Fruit fly (Drosophila melanogaster) whole organism, embryonic: ENCODE measurements around the gene CG1943.

Source experiments
- ATbp ChIP-seq: fragments of 200-800 bp; sonication (Bioruptor generic); optimal IDR thresholded peaks from 2 replicates; lab custom pipeline; 2017; ENCODE audit warnings: missing biosample characterization, mild to moderate bottlenecking, missing genetic modification characterization, missing genetic modification reagents
- Atf6 ChIP-seq: fragments of 200-800 bp; sonication (Bioruptor generic); IDR thresholded peaks from 2 replicates; pipeline ENCODE4 v1.3.6; 2022; ENCODE audit warnings: missing biosample characterization, missing genetic modification characterization
- CG10321 ChIP-seq: fragments of 200-800 bp; sonication (Bioruptor generic); IDR thresholded peaks from 2 replicates; pipeline ENCODE4 v1.3.6; 2022; ENCODE audit warnings: missing biosample characterization, missing genetic modification characterization
- CG10462 ChIP-seq: fragments of 200-800 bp; sonication (Bioruptor generic); optimal IDR thresholded peaks from 2 replicates; lab custom pipeline; 2016; ENCODE audit warnings: missing biosample characterization, missing genetic modification characterization
- CG12071 ChIP-seq: fragments of 200-800 bp; sonication (Bioruptor generic); optimal IDR thresholded peaks from 3 replicates; lab custom pipeline; 2018; ENCODE audit warnings: missing biosample characterization, mild to moderate bottlenecking, missing genetic modification characterization
- CG14050 ChIP-seq: fragments of 200-800 bp; sonication (Bioruptor generic); IDR thresholded peaks from 3 replicates; pipeline ENCODE4 v1.3.6; 2022; ENCODE audit warnings: missing biosample characterization, missing genetic modification characterization
- CG15514 ChIP-seq: fragments of 200-800 bp; sonication (Bioruptor generic); optimal IDR thresholded peaks from 3 replicates; lab custom pipeline; 2017; ENCODE audit warnings: missing biosample characterization, missing genetic modification characterization, mild to moderate bottlenecking, moderate library complexity, missing genetic modification reagents
- CG30431 ChIP-seq: fragments of 200-800 bp; sonication (Bioruptor generic); optimal IDR thresholded peaks from 2 replicates; lab custom pipeline; 2017; ENCODE audit warnings: missing biosample characterization, missing genetic modification characterization
- CG3726 ChIP-seq: fragments of 200-800 bp; sonication (Bioruptor generic); IDR thresholded peaks from 3 replicates; pipeline ENCODE4, ENCODE4 v1.3.6; 2022; ENCODE audit warnings: missing biosample characterization, missing genetic modification characterization
- CG3995 ChIP-seq: fragments of 200-800 bp; sonication (Bioruptor generic); optimal IDR thresholded peaks from 3 replicates; lab custom pipeline; 2016; ENCODE audit warnings: missing biosample characterization, missing genetic modification characterization
- CG4707 ChIP-seq: fragments of 200-800 bp; sonication (Bioruptor generic); optimal IDR thresholded peaks from 2 replicates; lab custom pipeline; 2018; ENCODE audit warnings: missing biosample characterization, mild to moderate bottlenecking, missing genetic modification characterization, moderate library complexity
- CG4730 ChIP-seq: fragments of 200-800 bp; sonication (Bioruptor generic); IDR thresholded peaks from 2 replicates; pipeline ENCODE4 v1.3.6; 2022; ENCODE audit warnings: missing biosample characterization, missing genetic modification characterization
- CG6765 ChIP-seq: fragments of 200-800 bp; sonication (Bioruptor generic); optimal IDR thresholded peaks from 3 replicates; lab custom pipeline; 2017; ENCODE audit warnings: missing biosample characterization, mild to moderate bottlenecking, missing genetic modification characterization
- CG6854 ChIP-seq: fragments of 200-800 bp; sonication (Bioruptor generic); optimal IDR thresholded peaks from 3 replicates; lab custom pipeline; 2017; ENCODE audit warnings: missing biosample characterization, mild to moderate bottlenecking, missing genetic modification characterization
- CG7271 ChIP-seq: fragments of 200-800 bp; sonication (Bioruptor generic); optimal IDR thresholded peaks from 2 replicates; lab custom pipeline; 2018; ENCODE audit warnings: missing biosample characterization, mild to moderate bottlenecking, missing genetic modification characterization, moderate library complexity
- CG8089 ChIP-seq: fragments of 200-800 bp; sonication (Bioruptor generic); optimal IDR thresholded peaks from 3 replicates; lab custom pipeline; 2016; ENCODE audit warnings: missing biosample characterization, missing genetic modification characterization
- CG8281 ChIP-seq: fragments of 200-800 bp; sonication (Bioruptor generic); optimal IDR thresholded peaks from 2 replicates; lab custom pipeline; 2018; ENCODE audit warnings: missing biosample characterization, mild to moderate bottlenecking, missing genetic modification characterization, moderate library complexity
- Dip3 ChIP-seq: fragments of 200-800 bp; sonication (Bioruptor generic); optimal IDR thresholded peaks from 3 replicates; lab custom pipeline; 2016; ENCODE audit warnings: missing biosample characterization, missing genetic modification characterization
- ERR ChIP-seq: fragments of 200-800 bp; sonication (Bioruptor generic); optimal IDR thresholded peaks from 2 replicates; lab custom pipeline; 2016; ENCODE audit warnings: missing biosample characterization, missing genetic modification characterization
- Hey ChIP-seq: fragments of 200-800 bp; sonication (Bioruptor generic); optimal IDR thresholded peaks from 3 replicates; lab custom pipeline; 2018; ENCODE audit warnings: missing biosample characterization, mild to moderate bottlenecking, missing genetic modification characterization
- Lpt ChIP-seq: fragments of >200 bp; optimal IDR thresholded peaks from 2 replicates; lab custom pipeline; 2018; ENCODE audit warnings: missing biosample characterization, missing genetic modification characterization
- NK7.1 ChIP-seq: fragments of 200-800 bp; sonication (Bioruptor generic); optimal IDR thresholded peaks from 3 replicates; lab custom pipeline; 2016; ENCODE audit warnings: missing biosample characterization, missing genetic modification characterization
- Oaz ChIP-seq: fragments of 200-800 bp; sonication (Bioruptor generic); IDR thresholded peaks from 2 replicates; pipeline ENCODE4 v1.3.6; 2022; ENCODE audit warnings: missing biosample characterization, missing genetic modification characterization
- Ptx1 ChIP-seq: fragments of 200-800 bp; sonication (Bioruptor generic); IDR thresholded peaks from 2 replicates; pipeline ENCODE4 v1.3.6; 2022; ENCODE audit warnings: missing biosample characterization, missing genetic modification characterization
- Sox100B ChIP-seq: fragments of 200-800 bp; sonication (Bioruptor generic); optimal IDR thresholded peaks from 3 replicates; lab custom pipeline; 2018; ENCODE audit warnings: missing biosample characterization, mild to moderate bottlenecking, missing genetic modification characterization
- Sry-δ ChIP-seq: fragments of 200-800 bp; sonication (Bioruptor generic); optimal IDR thresholded peaks from 2 replicates; lab custom pipeline; 2016; ENCODE audit warnings: missing biosample characterization, missing genetic modification characterization
- Ssrp ChIP-seq: fragments of 200-800 bp; sonication (Bioruptor generic); optimal IDR thresholded peaks from 2 replicates; lab custom pipeline; 2018; ENCODE audit warnings: missing biosample characterization, mild to moderate bottlenecking, missing genetic modification characterization, moderate library complexity
- Xrp1 ChIP-seq: fragments of 200-800 bp; sonication (Bioruptor generic); IDR thresholded peaks from 2 replicates; pipeline ENCODE4 v1.3.6; 2022; ENCODE audit warnings: missing biosample characterization, missing genetic modification characterization
- YL-1 ChIP-seq: fragments of 200-800 bp; sonication (Bioruptor generic); optimal IDR thresholded peaks from 3 replicates; lab custom pipeline; 2017; ENCODE audit warnings: missing biosample characterization, mild to moderate bottlenecking, missing genetic modification characterization
- cg ChIP-seq: fragments of 200-800 bp; sonication (Bioruptor generic); optimal IDR thresholded peaks from 3 replicates; lab custom pipeline; 2019; ENCODE audit warnings: missing biosample characterization, mild to moderate bottlenecking, missing genetic modification characterization, moderate library complexity
- danr ChIP-seq: fragments of 200-800 bp; sonication (Bioruptor generic); IDR thresholded peaks from 2 replicates; pipeline ENCODE4 v1.3.6; 2022; ENCODE audit warnings: missing biosample characterization, missing genetic modification characterization
- ems ChIP-seq: fragments of 200-800 bp; sonication (Bioruptor generic); optimal IDR thresholded peaks from 3 replicates; lab custom pipeline; 2016; ENCODE audit warnings: missing biosample characterization, missing genetic modification characterization
- fd96Cb ChIP-seq: fragments of 200-800 bp; sonication (Bioruptor generic); optimal IDR thresholded peaks from 2 replicates; lab custom pipeline; 2018; ENCODE audit warnings: missing biosample characterization, mild to moderate bottlenecking, missing genetic modification characterization, moderate library complexity
- gfzf ChIP-seq: fragments of 200-800 bp; sonication (Bioruptor generic); optimal IDR thresholded peaks from 2 replicates; lab custom pipeline; 2016; ENCODE audit warnings: missing biosample characterization, mild to moderate bottlenecking, missing genetic modification characterization, moderate library complexity
- grn ChIP-seq: fragments of 200-800 bp; sonication (Bioruptor generic); optimal IDR thresholded peaks from 3 replicates; lab custom pipeline; 2017; ENCODE audit warnings: missing biosample characterization, missing genetic modification characterization
- jigr1 ChIP-seq: fragments of 200-800 bp; sonication (Bioruptor generic); IDR thresholded peaks from 3 replicates; pipeline ENCODE4 v1.3.6; 2022; ENCODE audit warnings: missing biosample characterization, missing genetic modification characterization
- jumu ChIP-seq: fragments of 200-800 bp; sonication (Bioruptor generic); optimal IDR thresholded peaks from 3 replicates; lab custom pipeline; 2016; ENCODE audit warnings: missing biosample characterization, missing genetic modification characterization
- lab ChIP-seq: fragments of 200-800 bp; sonication (Bioruptor generic); optimal IDR thresholded peaks from 3 replicates; lab custom pipeline; 2017; ENCODE audit warnings: missing biosample characterization, missing genetic modification characterization, mild to moderate bottlenecking, moderate library complexity, missing genetic modification reagents
- lbe ChIP-seq: fragments of 200-800 bp; sonication (Bioruptor generic); optimal IDR thresholded peaks from 2 replicates; lab custom pipeline; 2016; ENCODE audit warnings: missing biosample characterization, mild to moderate bottlenecking, missing genetic modification characterization
- lilli ChIP-seq: fragments of 200-800 bp; sonication (Bioruptor generic); optimal IDR thresholded peaks from 3 replicates; lab custom pipeline; 2016; ENCODE audit warnings: missing biosample characterization, missing genetic modification characterization
- lmd ChIP-seq: fragments of 200-800 bp; sonication (Bioruptor generic); IDR thresholded peaks from 2 replicates; pipeline ENCODE4 v1.3.6; 2022; ENCODE audit warnings: missing biosample characterization, missing genetic modification characterization
- lola ChIP-seq, 3 experiments: fragments of >200 bp in 2 of 3; fragments of 200-800 bp in 1 of 3; sonication (Bioruptor generic) in 1 of 3; optimal IDR thresholded peaks; 2 replicates each; lab custom pipeline; 2017 to 2019; ENCODE audit warnings: missing biosample characterization in 3 of 3, missing genetic modification characterization in 3 of 3, mild to moderate bottlenecking in 1 of 3, moderate library complexity in 1 of 3
- pho ChIP-seq: fragments of 200-800 bp; sonication (Bioruptor generic); optimal IDR thresholded peaks from 2 replicates; lab custom pipeline; 2016; ENCODE audit warnings: missing biosample characterization, missing genetic modification characterization
- phol ChIP-seq: fragments of 200-800 bp; sonication (Bioruptor generic); optimal IDR thresholded peaks from 3 replicates; lab custom pipeline; 2018; ENCODE audit warnings: missing biosample characterization, mild to moderate bottlenecking, missing genetic modification characterization, moderate library complexity
- repo ChIP-seq: fragments of 200-800 bp; sonication (Bioruptor generic); optimal IDR thresholded peaks from 2 replicates; lab custom pipeline; 2016; ENCODE audit warnings: missing biosample characterization, missing genetic modification characterization
- run ChIP-seq: fragments of 200-800 bp; sonication (Bioruptor generic); optimal IDR thresholded peaks from 3 replicates; lab custom pipeline; 2018; ENCODE audit warnings: missing biosample characterization, mild to moderate bottlenecking, missing genetic modification characterization
- scrt ChIP-seq: fragments of 200-800 bp; sonication (Bioruptor generic); optimal IDR thresholded peaks from 2 replicates; lab custom pipeline; 2018; ENCODE audit warnings: missing biosample characterization, mild to moderate bottlenecking, missing genetic modification characterization, moderate library complexity
- sd ChIP-seq: fragments of 200-800 bp; sonication (Bioruptor generic); optimal IDR thresholded peaks from 3 replicates; lab custom pipeline; 2018; ENCODE audit warnings: missing biosample characterization, mild to moderate bottlenecking, missing genetic modification characterization, moderate library complexity
- seq ChIP-seq: fragments of 200-800 bp; sonication (Bioruptor generic); IDR thresholded peaks from 2 replicates; pipeline ENCODE4 v1.3.6; 2022; ENCODE audit warnings: missing biosample characterization, missing genetic modification characterization
- usp ChIP-seq: fragments of >200 bp; optimal IDR thresholded peaks from 2 replicates; lab custom pipeline; 2017; ENCODE audit warnings: missing biosample characterization, missing genetic modification characterization
- zfh2 ChIP-seq: fragments of 200-800 bp; sonication (Bioruptor generic); optimal IDR thresholded peaks from 2 replicates; lab custom pipeline; 2016; ENCODE audit warnings: missing biosample characterization, missing genetic modification characterization

Gene CG1943

dm6 chr3R:7124109-7124639 is 49.5 kb downstream of the CG1943 start, which contains the start of the genes Alh and CG10098 (continued):
- TF ChIP-seq ATbp (GFP tag; lab: Kevin White, UChicago): peak; percentile 34
- TF ChIP-seq CG7271 (tag; lab: Kevin White, UChicago): no peak
- TF ChIP-seq CG4730 (GFP tag; lab: Robert Waterston, UW): peak; percentile 74
- peak in 1 of 3 experiments; percentile 87 for TF ChIP-seq lola (GFP tag; optimal IDR thresholded peaks at IDR 0.05; lab: Kevin White, UChicago)
- peak; percentile 46 for TF ChIP-seq Oaz
- no peak for TF ChIP-seq CG6854 (GFP tag; lab: Kevin White, UChicago)
- peak; percentile 71 for TF ChIP-seq CG10462 (GFP tag; lab: Kevin White, UChicago)
- TF ChIP-seq phol (tag; lab: Kevin White, UChicago): peak; percentile 90
- TF ChIP-seq jigr1: no peak; the same call in 2 of the 3 replicates
- TF ChIP-seq Sry-δ (GFP tag; lab: Kevin White, UChicago): peak; percentile 99
- TF ChIP-seq sd: no peak
- TF ChIP-seq usp: no peak
- peak; percentile 95 for TF ChIP-seq zfh2
- peak; percentile 67 for TF ChIP-seq CG8089 (GFP tag; lab: Kevin White, UChicago)
- peak; percentile 69; the same call in 2 of the 3 replicates for TF ChIP-seq CG3726 (GFP tag; lab: Robert Waterston, UW)
- peak; percentile 74 for TF ChIP-seq CG30431 (GFP tag; lab: Kevin White, UChicago)
- TF ChIP-seq pho (GFP tag; lab: Kevin White, UChicago): peak; percentile 89
- peak; percentile 68 for TF ChIP-seq repo
- TF ChIP-seq CG10321: no peak
- peak; percentile 79 for TF ChIP-seq ems (GFP tag; lab: Kevin White, UChicago)
- peak; percentile 86 for TF ChIP-seq Ssrp (tag; lab: Kevin White, UChicago)
- peak; percentile 82 for TF ChIP-seq CG15514 (GFP tag; lab: Kevin White, UChicago)
- TF ChIP-seq jumu: peak; percentile 90
- TF ChIP-seq CG12071: no peak
- peak; percentile 87 for TF ChIP-seq Ptx1 (GFP tag; lab: Robert Waterston, UW)
- TF ChIP-seq CG6765 (GFP tag; lab: Kevin White, UChicago): no peak
- peak; percentile 37 for TF ChIP-seq Hey (tag; lab: Kevin White, UChicago)
- TF ChIP-seq Atf6 (GFP tag; lab: Robert Waterston, UW): peak; percentile 72
- TF ChIP-seq CG3995 (GFP tag; lab: Kevin White, UChicago): peak; percentile 59
- TF ChIP-seq Xrp1 (GFP tag; lab: Robert Waterston, UW): peak; percentile 68; the same call in 1 of the 2 replicates
- TF ChIP-seq lab (GFP tag; lab: Kevin White, UChicago): peak; percentile 79
- TF ChIP-seq YL-1 (GFP tag; lab: Kevin White, UChicago): peak; percentile 47
- TF ChIP-seq lbe (GFP tag; lab: Kevin White, UChicago): peak; percentile 74
- TF ChIP-seq cg: peak; percentile 9
- no peak for TF ChIP-seq seq (GFP tag; lab: Robert Waterston, UW)
- peak; percentile 56; the same call in 1 of the 2 replicates for TF ChIP-seq danr (GFP tag; lab: Robert Waterston, UW)
- no peak for TF ChIP-seq run (tag; lab: Kevin White, UChicago)
- peak; percentile 48; the same call in 2 of the 3 replicates for TF ChIP-seq CG14050 (GFP tag; lab: Robert Waterston, UW)
- peak; percentile 58 for TF ChIP-seq NK7.1 (GFP tag; lab: Kevin White, UChicago)
- peak; percentile 81 for TF ChIP-seq lmd (GFP tag; lab: Robert Waterston, UW)
- no peak for TF ChIP-seq CG4707 (GFP tag; lab: Kevin White, UChicago)
- TF ChIP-seq scrt (GFP tag; lab: Kevin White, UChicago): no peak
- TF ChIP-seq fd96Cb (tag; lab: Kevin White, UChicago): peak; percentile 73
- TF ChIP-seq Dip3 (GFP tag; lab: Kevin White, UChicago): peak; percentile 91
- peak; percentile 72 for TF ChIP-seq Sox100B (GFP tag; lab: Kevin White, UChicago)
- TF ChIP-seq ERR: peak; percentile 69
- TF ChIP-seq gfzf (GFP tag; lab: Kevin White, UChicago): peak; percentile 38
- no peak for TF ChIP-seq CG8281
- peak; percentile 94 for TF ChIP-seq lilli (GFP tag; lab: Kevin White, UChicago)
- TF ChIP-seq grn: peak; percentile 22
- no peak for TF ChIP-seq Lpt
